1 fruit fly cellular context compared by ENCODE assay signal in genomic region chrX:15633313-15633727, dm6.
TF ChIP-seq lines count a peak whose summit lies in the region.

Gene sog, minus strand, starts transcription at chrX:15633434.

TF ChIP-seq in whole organism, embryonic, 481 proteins besides CTCF, POLR2A, EP300 and RAD21 (continued from another document):
- 0 out of 2 replicates have a peak, but pooled peaks have one; percentile 33 for TF ChIP-seq Bgb (GFP tag; IDR thresholded peaks at IDR 0.05; lab: Robert Waterston, UW; ENCODE audit: partially characterized antibody)
- TF ChIP-seq Mes4 (GFP tag; optimal IDR thresholded peaks at IDR 0.05; lab: Kevin White, UChicago) = no peak
- peak; percentile 69 for TF ChIP-seq CG11504 (tag; optimal IDR thresholded peaks at IDR 0.05; lab: Kevin White, UChicago)
- TF ChIP-seq slbo (GFP tag; IDR thresholded peaks at IDR 0.05; lab: Robert Waterston, UW) = 0 out of 2 replicates have a peak, but pooled peaks have one; percentile 23
- TF ChIP-seq B-H2 (GFP tag; optimal IDR thresholded peaks at IDR 0.05; lab: Kevin White, UChicago) = peak; percentile 15
- 0 out of 3 replicates have a peak, but pooled peaks have one; percentile 21 for TF ChIP-seq CG11456 (GFP tag; IDR thresholded peaks at IDR 0.05; lab: Robert Waterston, UW)
- no peak for TF ChIP-seq CG15073 (GFP tag; optimal IDR thresholded peaks at IDR 0.05; lab: Kevin White, UChicago)
- no peak for TF ChIP-seq Antp (GFP tag; optimal IDR thresholded peaks at IDR 0.05; lab: Kevin White, UChicago)
- TF ChIP-seq croc (GFP tag; conservative IDR thresholded peaks at IDR 0.05; lab: Robert Waterston, UW) = no peak
- TF ChIP-seq gfzf (GFP tag; optimal IDR thresholded peaks at IDR 0.05; lab: Kevin White, UChicago) = no peak
- no peak for TF ChIP-seq Rx (GFP tag; IDR thresholded peaks at IDR 0.05; lab: Robert Waterston, UW)
- TF ChIP-seq onecut (GFP tag; IDR thresholded peaks at IDR 0.05; lab: Robert Waterston, UW) = 0 out of 2 replicates have a peak, but pooled peaks have one; percentile 6
- TF ChIP-seq Sry-δ (GFP tag; optimal IDR thresholded peaks at IDR 0.05; lab: Kevin White, UChicago) = peak; percentile 15
- no peak for TF ChIP-seq Fer2 (tag; optimal IDR thresholded peaks at IDR 0.05; lab: Kevin White, UChicago)
- TF ChIP-seq al (GFP tag; IDR thresholded peaks at IDR 0.05; lab: Robert Waterston, UW) = no peak
- TF ChIP-seq sens-2 (GFP tag; IDR thresholded peaks at IDR 0.05; lab: Robert Waterston, UW) = no peak
- no peak for TF ChIP-seq MESR4 (GFP tag; optimal IDR thresholded peaks at IDR 0.05; lab: Kevin White, UChicago)
- peak; percentile 1 for TF ChIP-seq her (GFP tag; optimal IDR thresholded peaks at IDR 0.05; lab: Kevin White, UChicago)
- TF ChIP-seq CG3407 (GFP tag; optimal IDR thresholded peaks at IDR 0.05; lab: Kevin White, UChicago) = no peak
- TF ChIP-seq Med (GFP tag; lab: Kevin White, UChicago) = peak; percentile 72
- 0 out of 3 replicates have a peak, but pooled peaks have one; percentile 21 for TF ChIP-seq Doc3 (GFP tag; IDR thresholded peaks at IDR 0.05; lab: Robert Waterston, UW; ENCODE audit: partially characterized antibody)
- TF ChIP-seq sug (tag; optimal IDR thresholded peaks at IDR 0.05; lab: Kevin White, UChicago) = no peak
- no peak for TF ChIP-seq sim (GFP tag; IDR thresholded peaks at IDR 0.05; lab: Robert Waterston, UW)
- TF ChIP-seq Dref (GFP tag; IDR thresholded peaks at IDR 0.05; lab: Robert Waterston, UW) = peak; percentile 54
- peak; percentile 59 for TF ChIP-seq CG34224 (GFP tag; IDR thresholded peaks at IDR 0.05; lab: Robert Waterston, UW; ENCODE audit: partially characterized antibody)
- no peak for TF ChIP-seq CG3281 (GFP tag; optimal IDR thresholded peaks at IDR 0.05; lab: Kevin White, UChicago)
- TF ChIP-seq ems (GFP tag; optimal IDR thresholded peaks at IDR 0.05; lab: Kevin White, UChicago) = no peak
- TF ChIP-seq chinmo (GFP tag; IDR thresholded peaks at IDR 0.05; lab: Robert Waterston, UW; ENCODE audit: partially characterized antibody) = peak; percentile 66; the same call in 1 of the 4 replicates
- TF ChIP-seq CG11695 (GFP tag; IDR thresholded peaks at IDR 0.05; lab: Robert Waterston, UW) = 0 out of 3 replicates have a peak, but pooled peaks have one; percentile 16
- TF ChIP-seq CG13287 (GFP tag; IDR thresholded peaks at IDR 0.05; lab: Robert Waterston, UW; ENCODE audit: partially characterized antibody) = peak; percentile 61
- peak; percentile 42; the same call in 1 of the 3 replicates for TF ChIP-seq Dbx (GFP tag; IDR thresholded peaks at IDR 0.05; lab: Robert Waterston, UW)
- TF ChIP-seq Dll (GFP tag; IDR thresholded peaks at IDR 0.05; lab: Robert Waterston, UW; ENCODE audit: partially characterized antibody) = peak; percentile 33; the same call in 2 of the 4 replicates
- TF ChIP-seq eve (GFP tag; optimal IDR thresholded peaks at IDR 0.05; lab: Kevin White, UChicago) = no peak
- peak; percentile 47; the same call in 1 of the 2 replicates for TF ChIP-seq vvl (GFP tag; IDR thresholded peaks at IDR 0.05; lab: Robert Waterston, UW)
- TF ChIP-seq CG2120 (GFP tag; optimal IDR thresholded peaks at IDR 0.05; lab: Kevin White, UChicago) = peak; percentile 10
- TF ChIP-seq Nf-YA (GFP tag; IDR thresholded peaks at IDR 0.05; lab: Robert Waterston, UW) = no peak
- TF ChIP-seq CG12769 (tag; optimal IDR thresholded peaks at IDR 0.05; lab: Kevin White, UChicago) = peak; percentile 79
- TF ChIP-seq cg (GFP tag; optimal IDR thresholded peaks at IDR 0.05; lab: Kevin White, UChicago) = peak; percentile 42
- TF ChIP-seq CG6689 (GFP tag; IDR thresholded peaks at IDR 0.05; lab: Robert Waterston, UW) = 0 out of 2 replicates have a peak, but pooled peaks have one; percentile 27
- TF ChIP-seq bbx (GFP tag; IDR thresholded peaks at IDR 0.05; lab: Robert Waterston, UW; ENCODE audit: partially characterized antibody) = 0 out of 2 replicates have a peak, but pooled peaks have one; percentile 17
- TF ChIP-seq hbn (GFP tag; IDR thresholded peaks at IDR 0.05; lab: Robert Waterston, UW; ENCODE audit: partially characterized antibody) = peak; percentile 21; the same call in 1 of the 2 replicates
- TF ChIP-seq HLH3B (GFP tag; IDR thresholded peaks at IDR 0.05; lab: Robert Waterston, UW) = peak; percentile 14; the same call in 1 of the 2 replicates
- no peak for TF ChIP-seq Eip74EF (GFP tag; optimal IDR thresholded peaks at IDR 0.05; lab: Kevin White, UChicago)
- peak; percentile 31 for TF ChIP-seq CG9437 (GFP tag; optimal IDR thresholded peaks at IDR 0.05; lab: Kevin White, UChicago)
- TF ChIP-seq CG7928 (GFP tag; optimal IDR thresholded peaks at IDR 0.05; lab: Kevin White, UChicago) = no peak
- peak; percentile 87 for TF ChIP-seq sr (GFP tag; IDR thresholded peaks at IDR 0.05; lab: Robert Waterston, UW)
- peak; percentile 90 for TF ChIP-seq crol (GFP tag; IDR thresholded peaks at IDR 0.05; lab: Robert Waterston, UW)
- TF ChIP-seq CG11696 (GFP tag; IDR thresholded peaks at IDR 0.05; lab: Robert Waterston, UW) = no peak
- TF ChIP-seq CG34376 (GFP tag; optimal IDR thresholded peaks at IDR 0.05; lab: Kevin White, UChicago) = peak; percentile 17
- 0 out of 2 replicates have a peak, but pooled peaks have one; percentile 11 for TF ChIP-seq CG3847 (GFP tag; IDR thresholded peaks at IDR 0.05; lab: Robert Waterston, UW)
- TF ChIP-seq Deaf1 (tag; optimal IDR thresholded peaks at IDR 0.05; lab: Kevin White, UChicago) = peak; percentile 48
- TF ChIP-seq pan (optimal IDR thresholded peaks at IDR 0.05; lab: Kevin White, UChicago) = no peak
- TF ChIP-seq pan (GFP tag; optimal IDR thresholded peaks at IDR 0.05 in 1 of 2, IDR thresholded peaks at IDR 0.05 in 1 of 2) = peak in 1 of 2 experiments; percentile 21
- TF ChIP-seq sd (tag; optimal IDR thresholded peaks at IDR 0.05; lab: Kevin White, UChicago) = no peak
- peak; percentile 70 for TF ChIP-seq Jarid2 (GFP tag; optimal IDR thresholded peaks at IDR 0.05; lab: Kevin White, UChicago)
- TF ChIP-seq CG14965 (GFP tag; optimal IDR thresholded peaks at IDR 0.05; lab: Kevin White, UChicago; ENCODE audit: borderline replicate concordance) = no peak
- TF ChIP-seq Rfx (GFP tag; IDR thresholded peaks at IDR 0.05; lab: Robert Waterston, UW) = peak; percentile 56
- TF ChIP-seq Asciz (GFP tag; optimal IDR thresholded peaks at IDR 0.05; lab: Kevin White, UChicago) = no peak
- TF ChIP-seq NFAT (GFP tag; IDR thresholded peaks at IDR 0.05; lab: Robert Waterston, UW) = peak; percentile 25; the same call in 1 of the 2 replicates
- TF ChIP-seq ci (GFP tag; IDR thresholded peaks at IDR 0.05; lab: Robert Waterston, UW) = 0 out of 3 replicates have a peak, but pooled peaks have one; percentile 47
- TF ChIP-seq yki (optimal IDR thresholded peaks at IDR 0.05; lab: Kevin White, UChicago) = peak; percentile 71
- TF ChIP-seq MTF-1 (GFP tag; optimal IDR thresholded peaks at IDR 0.05; lab: Kevin White, UChicago; ENCODE audit: borderline replicate concordance) = no peak
- TF ChIP-seq Dip3 (GFP tag; optimal IDR thresholded peaks at IDR 0.05; lab: Kevin White, UChicago) = no peak
- TF ChIP-seq CG6854 (GFP tag; optimal IDR thresholded peaks at IDR 0.05; lab: Kevin White, UChicago) = no peak
- TF ChIP-seq grn (GFP tag; optimal IDR thresholded peaks at IDR 0.05; lab: Kevin White, UChicago) = peak; percentile 18
- peak; percentile 26; the same call in 1 of the 2 replicates for TF ChIP-seq CG9932 (GFP tag; IDR thresholded peaks at IDR 0.05; lab: Robert Waterston, UW)
- 0 out of 2 replicates have a peak, but pooled peaks have one; percentile 16 for TF ChIP-seq Atf6 (GFP tag; IDR thresholded peaks at IDR 0.05; lab: Robert Waterston, UW)
- TF ChIP-seq CG12155 (GFP tag; optimal IDR thresholded peaks at IDR 0.05; lab: Kevin White, UChicago) = no peak
- TF ChIP-seq CG6765 (GFP tag; optimal IDR thresholded peaks at IDR 0.05; lab: Kevin White, UChicago) = no peak
- TF ChIP-seq tna (GFP tag; IDR thresholded peaks at IDR 0.05; lab: Robert Waterston, UW; ENCODE audit: partially characterized antibody) = no peak
- TF ChIP-seq chm (GFP tag; IDR thresholded peaks at IDR 0.05; lab: Robert Waterston, UW) = peak; percentile 63; the same call in 1 of the 2 replicates
- no peak for TF ChIP-seq Kr (GFP tag; optimal IDR thresholded peaks at IDR 0.05; lab: Kevin White, UChicago)
- TF ChIP-seq wor (GFP tag; IDR thresholded peaks at IDR 0.05; lab: Robert Waterston, UW) = no peak
- TF ChIP-seq fd96Cb (tag; optimal IDR thresholded peaks at IDR 0.05; lab: Kevin White, UChicago) = no peak
- no peak for TF ChIP-seq nau (GFP tag; optimal IDR thresholded peaks at IDR 0.05; lab: Kevin White, UChicago)
- TF ChIP-seq CG6175 (GFP tag; IDR thresholded peaks at IDR 0.05; lab: Robert Waterston, UW) = peak; percentile 55; the same call in 1 of the 3 replicates
